Fruit fly (Drosophila melanogaster): ENCODE results near the gene CG43076.

CG43076 gene

DNA sequence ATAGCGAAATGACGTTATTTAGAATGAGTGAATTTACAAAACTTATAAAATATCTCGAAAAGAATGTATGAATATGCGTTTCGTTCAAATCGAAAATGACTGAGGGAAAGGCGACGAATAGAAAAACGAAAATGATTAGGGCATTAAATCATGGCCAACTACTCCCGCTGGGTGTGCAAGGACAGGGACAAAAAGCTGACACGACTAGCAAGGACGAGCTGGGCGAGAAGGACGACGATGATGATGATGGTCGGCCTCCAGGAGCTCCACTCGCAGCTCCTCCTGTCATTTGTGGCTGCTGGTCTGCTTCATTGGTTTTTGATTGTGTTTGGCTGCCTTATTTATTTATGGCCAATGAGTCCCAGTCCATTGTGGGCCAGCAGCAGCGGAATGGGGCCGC is at the start of gene CG43076:
Gene CG43076, minus strand, starts transcription at position 101 of the 400 bp plus-strand sequence.
- TF ChIP-seq lola (GFP tag; optimal IDR thresholded peaks at IDR 0.05) (no peak), brk (GFP tag; optimal IDR thresholded peaks at IDR 0.05) (no peak), Vsx2 (GFP tag; optimal IDR thresholded peaks at IDR 0.05; ENCODE audit: partially characterized antibody) (no peak), ey (GFP tag; optimal IDR thresholded peaks at IDR 0.05) (no peak), sv (GFP tag; optimal IDR thresholded peaks at IDR 0.05) (no peak), foxo (GFP tag; optimal IDR thresholded peaks at IDR 0.05) (no peak), Mio (GFP tag; optimal IDR thresholded peaks at IDR 0.05) (no peak), GATAd (GFP tag; optimal IDR thresholded peaks at IDR 0.05) (no peak), N (GFP tag; optimal IDR thresholded peaks at IDR 0.05) (no peak), Rel (GFP tag; optimal IDR thresholded peaks at IDR 0.05) (no peak), Rel (tag; optimal IDR thresholded peaks at IDR 0.05) (no peak), Hr83 (GFP tag; optimal IDR thresholded peaks at IDR 0.05; ENCODE audit: poor library complexity, severe bottlenecking) (no peak), h (GFP tag; optimal IDR thresholded peaks at IDR 0.05) (no peak), sage (GFP tag; optimal IDR thresholded peaks at IDR 0.05) (no peak), Dif (GFP tag; optimal IDR thresholded peaks at IDR 0.05; ENCODE audit: partially characterized antibody) (no peak), Sp1 (GFP tag; optimal IDR thresholded peaks at IDR 0.05) (no peak), br (GFP tag; optimal IDR thresholded peaks at IDR 0.05) (no peak), CrebA (GFP tag; optimal IDR thresholded peaks at IDR 0.05; ENCODE audit: borderline replicate concordance) (no peak)

DNA sequence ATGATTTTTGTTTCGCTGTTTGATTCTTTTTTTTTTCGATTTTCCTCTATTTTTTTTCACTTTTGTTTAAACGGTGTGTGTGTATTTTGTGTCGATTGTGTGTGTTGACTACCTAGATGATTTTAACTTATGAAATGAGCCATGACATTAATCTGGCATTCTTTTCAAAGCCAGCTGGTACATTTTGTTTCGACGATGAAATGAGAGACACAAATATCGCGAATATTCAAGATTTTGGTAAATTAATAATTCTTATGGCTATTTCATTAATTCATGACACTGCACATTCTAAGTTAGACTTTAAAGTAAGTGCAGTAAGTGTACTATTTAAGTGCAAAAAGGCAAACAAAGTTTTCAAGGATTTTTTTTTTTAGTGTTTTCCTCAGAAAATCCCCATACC is 48.9 kb upstream of the CG43076 start, which contains the start of gene CG9106:
Gene CG9106, minus strand, starts transcription at position 101 of the 400 bp plus-strand sequence.
- no peak for TF ChIP-seq dmrt93B (GFP tag; optimal IDR thresholded peaks at IDR 0.05)
- TF ChIP-seq tai (GFP tag; optimal IDR thresholded peaks at IDR 0.05): no peak
- TF ChIP-seq br (GFP tag; optimal IDR thresholded peaks at IDR 0.05): no peak
- no peak for TF ChIP-seq N (GFP tag; optimal IDR thresholded peaks at IDR 0.05)
- no peak for TF ChIP-seq jim (GFP tag; optimal IDR thresholded peaks at IDR 0.05)
- TF ChIP-seq foxo (GFP tag; optimal IDR thresholded peaks at IDR 0.05): no peak
- TF ChIP-seq Hr83 (GFP tag; optimal IDR thresholded peaks at IDR 0.05; ENCODE audit: poor library complexity, severe bottlenecking): no peak
- no peak for TF ChIP-seq Jra (GFP tag; optimal IDR thresholded peaks at IDR 0.05)
- TF ChIP-seq Dif (GFP tag; optimal IDR thresholded peaks at IDR 0.05; ENCODE audit: partially characterized antibody): no peak

DNA sequence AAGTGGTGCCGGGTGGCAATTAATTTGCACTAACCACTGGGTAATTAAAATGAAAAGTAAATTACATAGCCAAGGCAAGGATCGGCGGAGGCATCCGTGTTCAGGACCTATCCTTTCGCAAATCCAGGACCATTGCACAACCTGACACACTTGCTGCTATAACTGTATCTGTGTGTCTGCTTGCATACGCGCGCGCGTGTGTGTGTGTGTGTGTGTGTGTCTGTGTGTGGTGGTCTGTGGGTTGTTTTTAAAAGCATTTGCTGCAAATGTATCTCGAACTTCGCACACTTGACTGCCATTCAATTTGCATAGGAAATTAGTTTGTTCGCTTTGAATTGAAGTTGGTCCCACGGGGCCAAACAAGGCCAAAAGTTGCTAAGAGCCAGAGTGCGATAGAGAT is 35.9 kb upstream of the CG43076 start:
- TF ChIP-seq Dfd (GFP tag; optimal IDR thresholded peaks at IDR 0.05): peak; percentile 40
- TF ChIP-seq Rel (GFP tag; optimal IDR thresholded peaks at IDR 0.05): no peak
- no peak for TF ChIP-seq Rel (tag; optimal IDR thresholded peaks at IDR 0.05)

- TF ChIP-seq fru (GFP tag; optimal IDR thresholded peaks at IDR 0.05): no peak
- TF ChIP-seq sv (GFP tag; optimal IDR thresholded peaks at IDR 0.05): no peak
- no peak for TF ChIP-seq Hr78 (GFP tag; optimal IDR thresholded peaks at IDR 0.05)
Measured at dm6 chrX:15244813-15245212, 21.4 kb upstream of the CG43076 start, which contains the start of gene PPYR1. PPYR1 (minus strand) TSS chrX:15244913.

DNA sequence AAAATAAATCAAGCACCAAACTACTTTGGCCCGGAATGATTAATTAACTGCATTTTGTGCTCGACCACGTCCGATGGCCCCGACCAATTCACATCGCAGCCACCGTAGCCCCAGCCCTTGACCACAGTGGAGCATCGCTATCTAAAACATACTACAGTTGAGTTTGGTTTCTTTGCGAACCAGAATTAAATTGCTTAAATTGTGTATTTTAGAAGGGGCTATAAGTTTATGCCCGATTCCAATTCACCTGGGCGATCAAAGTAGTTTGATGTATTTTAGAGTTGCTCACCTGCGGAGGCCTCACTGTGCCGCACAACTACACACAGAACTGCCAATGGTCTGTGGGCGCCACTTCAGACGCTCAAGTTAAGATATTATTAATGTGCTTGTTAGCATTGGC is 11.9 kb upstream of the CG43076 start:
- TF ChIP-seq CG32264 (GFP tag; optimal IDR thresholded peaks at IDR 0.05) (no peak), fru (GFP tag; optimal IDR thresholded peaks at IDR 0.05) (no peak)

DNA sequence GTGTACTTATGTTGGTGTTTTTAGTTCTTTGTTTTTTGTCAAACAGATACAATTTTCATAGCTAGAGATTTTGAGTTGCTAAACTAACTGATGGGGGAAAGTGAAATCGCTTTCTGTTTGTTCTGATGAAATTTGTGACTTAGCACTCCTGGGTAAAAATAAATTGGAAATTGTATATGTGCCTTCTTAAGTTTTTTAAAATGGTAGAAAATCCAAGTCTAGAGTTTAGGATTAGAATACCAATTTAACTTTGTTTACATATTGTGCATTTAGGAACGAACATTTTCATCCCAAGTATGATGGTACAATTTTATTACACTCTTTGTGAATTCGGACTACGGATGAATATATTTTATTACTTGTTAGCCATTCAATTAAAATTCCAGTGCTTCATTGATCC is 6.4 kb upstream of the CG43076 start, which contains the start of gene CG9101:
Gene CG9101, minus strand, starts transcription at position 101 of the 400 bp plus-strand sequence.
- TF ChIP-seq Abd-B (GFP tag; optimal IDR thresholded peaks at IDR 0.05) (no peak), Jra (GFP tag; optimal IDR thresholded peaks at IDR 0.05) (no peak), Mio (GFP tag; optimal IDR thresholded peaks at IDR 0.05) (no peak), br (GFP tag; optimal IDR thresholded peaks at IDR 0.05) (no peak)

DNA sequence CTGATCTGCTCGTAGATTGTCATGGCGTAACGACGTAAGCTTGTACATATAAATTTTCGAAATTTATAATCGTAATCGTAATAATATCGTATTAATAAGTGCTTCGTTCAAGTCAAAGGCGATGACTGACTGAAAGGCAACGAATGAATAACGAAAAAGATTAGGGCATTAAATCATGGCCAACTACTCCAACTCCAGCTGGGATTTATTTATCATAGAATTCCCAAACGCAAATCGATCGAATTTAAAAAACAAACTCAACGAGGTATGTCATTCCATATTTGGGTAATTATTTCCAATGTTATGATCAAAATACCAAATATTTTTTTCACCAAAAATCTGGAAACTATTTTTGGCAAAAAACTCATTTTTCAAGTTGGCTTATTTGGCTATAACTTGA is 2.3 kb downstream of the CG43076 start, which contains the start of gene CG43075:
Gene CG43075, minus strand, starts transcription at position 101 of the 400 bp plus-strand sequence.
- no peak for TF ChIP-seq GATAd (GFP tag; optimal IDR thresholded peaks at IDR 0.05)
- TF ChIP-seq sv (GFP tag; optimal IDR thresholded peaks at IDR 0.05): no peak
- no peak for TF ChIP-seq dsf (GFP tag; optimal IDR thresholded peaks at IDR 0.05; ENCODE audit: borderline replicate concordance)
- TF ChIP-seq ey (GFP tag; optimal IDR thresholded peaks at IDR 0.05): no peak
- no peak for TF ChIP-seq sage (GFP tag; optimal IDR thresholded peaks at IDR 0.05)
- no peak for TF ChIP-seq tai (GFP tag; optimal IDR thresholded peaks at IDR 0.05)
- TF ChIP-seq Dif (GFP tag; optimal IDR thresholded peaks at IDR 0.05; ENCODE audit: partially characterized antibody): no peak
- TF ChIP-seq foxo (GFP tag; optimal IDR thresholded peaks at IDR 0.05): no peak
- no peak for TF ChIP-seq Hr83 (GFP tag; optimal IDR thresholded peaks at IDR 0.05; ENCODE audit: poor library complexity, severe bottlenecking)
- TF ChIP-seq CG32264 (GFP tag; optimal IDR thresholded peaks at IDR 0.05): no peak
- TF ChIP-seq dl (GFP tag; optimal IDR thresholded peaks at IDR 0.05; ENCODE audit: insufficient read depth in 1 of 2, partially characterized antibody in 2 of 2): no peak
- TF ChIP-seq OdsH (GFP tag; optimal IDR thresholded peaks at IDR 0.05): no peak
- TF ChIP-seq CG9705 (GFP tag; optimal IDR thresholded peaks at IDR 0.05): no peak
- TF ChIP-seq Rel (GFP tag; optimal IDR thresholded peaks at IDR 0.05): no peak
- TF ChIP-seq Rel (tag; optimal IDR thresholded peaks at IDR 0.05): no peak
- no peak for TF ChIP-seq h (GFP tag; optimal IDR thresholded peaks at IDR 0.05)
- TF ChIP-seq Jra (GFP tag; optimal IDR thresholded peaks at IDR 0.05): no peak
- TF ChIP-seq dmrt93B (GFP tag; optimal IDR thresholded peaks at IDR 0.05): no peak
